Worm (Caenorhabditis elegans) whole organism, mixed stage, embryonic: Measurements from ENCODE around the gene str-209.

Experiments used
- ceh-39 ChIP-seq: fragments of 150-350 bp; optimal IDR thresholded peaks from 2 replicates; lab custom pipeline; 2014; ENCODE audit warnings: missing biosample characterization, missing genetic modification characterization
- ceh-43 ChIP-seq: fragments of 200-800 bp; sonication (Bioruptor generic); optimal IDR thresholded peaks from 2 replicates; lab custom pipeline; 2018; ENCODE audit warnings: mild to moderate bottlenecking, missing genetic modification characterization, moderate library complexity, missing compliant biosample characterization
- cnd-1 ChIP-seq: fragments of 200-800 bp; sonication (Bioruptor generic); optimal IDR thresholded peaks from 2 replicates; lab custom pipeline; 2018; ENCODE audit warnings: mild to moderate bottlenecking, missing genetic modification characterization, missing compliant biosample characterization
- lin-13 ChIP-seq: fragments of 150-350 bp; optimal IDR thresholded peaks from 2 replicates; lab custom pipeline; 2014; ENCODE audit warnings: missing biosample characterization, missing genetic modification characterization
- lsy-2 ChIP-seq: fragments of 150-350 bp; optimal IDR thresholded peaks from 2 replicates; lab custom pipeline; 2014; ENCODE audit warnings: missing biosample characterization, missing genetic modification characterization
- nhr-237 ChIP-seq: fragments of 150-350 bp; optimal IDR thresholded peaks from 2 replicates; lab custom pipeline; 2014; ENCODE audit warnings: missing biosample characterization, missing genetic modification characterization
- snpc-4 ChIP-seq: fragments of 150-350 bp; optimal IDR thresholded peaks from 2 replicates; lab custom pipeline; 2014; ENCODE audit warnings: missing biosample characterization, missing genetic modification characterization
- sptf-1 ChIP-seq: sonication (generic microtip); optimal IDR thresholded peaks from 2 replicates; lab custom pipeline; 2017; ENCODE audit warnings: mild to moderate bottlenecking, missing genetic modification characterization, moderate library complexity, missing compliant biosample characterization
- unc-39 ChIP-seq: fragments of 150-350 bp; optimal IDR thresholded peaks from 2 replicates; lab custom pipeline; 2014; ENCODE audit warnings: missing biosample characterization, missing genetic modification characterization
- unc-62 ChIP-seq: fragments of 150-350 bp; optimal IDR thresholded peaks from 2 replicates; lab custom pipeline; 2014; ENCODE audit warnings: missing biosample characterization, missing genetic modification reagents, missing genetic modification characterization

ce11 chrV:4964020-4964635 lies 15.4 kb downstream of the str-209 start:
- no peak for TF ChIP-seq unc-39
- TF ChIP-seq cnd-1 (tag; lab: Kevin White, UChicago): peak; percentile 78
- TF ChIP-seq lin-13 (tag; lab: Kevin White, UChicago): no peak
- TF ChIP-seq ceh-39 (tag; lab: Kevin White, UChicago): no peak
- TF ChIP-seq sptf-1 (tag; lab: Kevin White, UChicago): peak; percentile 76
- no peak for TF ChIP-seq nhr-237
- peak; percentile 63 for TF ChIP-seq unc-62 (GFP tag; lab: Kevin White, UChicago)
- TF ChIP-seq snpc-4 (tag; lab: Kevin White, UChicago): no peak
- peak; percentile 2 for TF ChIP-seq ceh-43
- TF ChIP-seq lsy-2 (tag; lab: Kevin White, UChicago): no peak
